Worm (Caenorhabditis elegans) whole organism, L2 larva: ENCODE results near the gene T25D1.1.

Experiments used
- C34F6.9 ChIP-seq: fragments of 150-350 bp; optimal IDR thresholded peaks from 2 replicates; lab custom pipeline; 2014; ENCODE audit warnings: missing biosample characterization, missing genetic modification characterization
- F13H6.1 ChIP-seq: sonication (generic microtip); optimal IDR thresholded peaks from 2 replicates; lab custom pipeline; 2016; ENCODE audit warnings: missing genetic modification characterization, missing compliant biosample characterization
- Y55F3AM.14 ChIP-seq: fragments of 200-800 bp; sonication (Bioruptor generic); optimal IDR thresholded peaks from 2 replicates; lab custom pipeline; 2018; ENCODE audit warnings: mild to moderate bottlenecking, missing genetic modification characterization, missing compliant biosample characterization
- alr-1 ChIP-seq: fragments of 150-350 bp; optimal IDR thresholded peaks from 2 replicates; lab custom pipeline; 2014; ENCODE audit warnings: missing biosample characterization, missing genetic modification characterization
- ama-1 ChIP-seq: fragments of 150-350 bp; optimal IDR thresholded peaks from 2 replicates; lab custom pipeline; 2018; ENCODE audit warnings: inconsistent platforms
- blmp-1 ChIP-seq: sonication (generic microtip); optimal IDR thresholded peaks from 2 replicates; lab custom pipeline; 2017; ENCODE audit warnings: missing genetic modification characterization, mild to moderate bottlenecking, missing compliant biosample characterization, antibody characterized with exemption, moderate library complexity; ENCODE audit not compliant: insufficient read depth
- egl-27 ChIP-seq: sonication (generic microtip); optimal IDR thresholded peaks from 3 replicates; lab custom pipeline; 2017; ENCODE audit warnings: missing biosample characterization, missing genetic modification reagents, missing genetic modification characterization
- elt-1 ChIP-seq: fragments of 150-350 bp; optimal IDR thresholded peaks from 2 replicates; lab custom pipeline; 2014; ENCODE audit warnings: missing biosample characterization, missing genetic modification characterization
- gmeb-1 ChIP-seq: fragments of 150-350 bp; optimal IDR thresholded peaks from 2 replicates; lab custom pipeline; 2014; ENCODE audit warnings: missing biosample characterization, missing genetic modification characterization
- lin-11 ChIP-seq: fragments of 150-350 bp; sonication (generic microtip); optimal IDR thresholded peaks from 2 replicates; lab custom pipeline; 2014; ENCODE audit warnings: missing biosample characterization, missing genetic modification characterization, inconsistent platforms, mixed read lengths
- lsy-2 ChIP-seq, 2 experiments: fragments of 150-350 bp in 1 of 2; sonication (generic microtip) in 1 of 2; optimal IDR thresholded peaks; 2 replicates each; lab custom pipeline; 2014 to 2017; ENCODE audit warnings: missing biosample characterization in 2 of 2, missing genetic modification characterization in 2 of 2
- mdl-1 ChIP-seq, 2 experiments: fragments of 150-350 bp in 1 of 2; sonication (generic microtip) in 1 of 2; optimal IDR thresholded peaks; 2 replicates each; lab custom pipeline; 2017; ENCODE audit warnings: missing biosample characterization in 2 of 2, missing genetic modification characterization in 2 of 2
- nhr-10 ChIP-seq: sonication (generic microtip); optimal IDR thresholded peaks from 2 replicates; lab custom pipeline; 2017; ENCODE audit warnings: missing biosample characterization, missing genetic modification characterization
- nhr-11 ChIP-seq: fragments of 150-350 bp; optimal IDR thresholded peaks from 2 replicates; lab custom pipeline; 2014; ENCODE audit warnings: missing biosample characterization, missing genetic modification characterization
- nhr-12 ChIP-seq: fragments of 150-350 bp; optimal IDR thresholded peaks from 2 replicates; lab custom pipeline; 2014; ENCODE audit warnings: missing biosample characterization, missing genetic modification characterization
- nhr-21 ChIP-seq: fragments of 150-350 bp; optimal IDR thresholded peaks from 2 replicates; lab custom pipeline; 2014; ENCODE audit warnings: missing biosample characterization, missing genetic modification characterization
- nhr-23 ChIP-seq: fragments of 150-350 bp; optimal IDR thresholded peaks from 2 replicates; lab custom pipeline; 2014; ENCODE audit warnings: missing biosample characterization, missing genetic modification reagents, missing genetic modification characterization
- peb-1 ChIP-seq: fragments of 150-350 bp; optimal IDR thresholded peaks from 2 replicates; lab custom pipeline; 2014; ENCODE audit warnings: missing biosample characterization, missing genetic modification characterization
- skn-1 ChIP-seq: sonication (generic microtip); optimal IDR thresholded peaks from 2 replicates; lab custom pipeline; 2017; ENCODE audit warnings: missing biosample characterization, missing genetic modification characterization
- sma-3 ChIP-seq: sonication (generic microtip); optimal IDR thresholded peaks from 2 replicates; lab custom pipeline; 2016; ENCODE audit warnings: missing genetic modification reagents, missing genetic modification characterization, missing compliant biosample characterization
- sma-9 ChIP-seq, 2 experiments: fragments of 150-350 bp in 1 of 2; sonication (generic microtip) in 1 of 2; optimal IDR thresholded peaks; 2 replicates each; lab custom pipeline; 2014 to 2016; ENCODE audit warnings: missing genetic modification characterization in 2 of 2, mild to moderate bottlenecking in 1 of 2, missing biosample characterization in 1 of 2, missing compliant biosample characterization in 1 of 2, missing genetic modification reagents in 1 of 2, moderate library complexity in 1 of 2
- snpc-4 ChIP-seq: fragments of 150-350 bp; optimal IDR thresholded peaks from 2 replicates; lab custom pipeline; 2014; ENCODE audit warnings: missing biosample characterization, missing genetic modification characterization
- unc-55 ChIP-seq: fragments of 150-350 bp; sonication (generic microtip); optimal IDR thresholded peaks from 3 replicates; lab custom pipeline; 2014; ENCODE audit warnings: missing biosample characterization, missing genetic modification reagents, missing genetic modification characterization
- unc-62 ChIP-seq: fragments of 150-350 bp; optimal IDR thresholded peaks from 2 replicates; lab custom pipeline; 2014; ENCODE audit warnings: missing biosample characterization, missing genetic modification reagents, missing genetic modification characterization

T25D1.1 gene

ce11 chrX:16558776-16559175 is 39.2 kb downstream of the T25D1.1 start (continued):
- TF ChIP-seq skn-1 = no peak
- no peak for TF ChIP-seq peb-1 (tag; lab: Kevin White, UChicago)
- TF ChIP-seq Y55F3AM.14 (GFP tag; lab: Kevin White, UChicago) = no peak
- TF ChIP-seq egl-27 = peak; percentile 29
- TF ChIP-seq lin-11 (tag; lab: Kevin White, UChicago) = no peak
- TF ChIP-seq gmeb-1 (tag; lab: Kevin White, UChicago) = no peak
- TF ChIP-seq lsy-2 (tag; optimal IDR thresholded peaks at IDR 0.05; lab: Kevin White, UChicago) = peak in 1 of 2 experiments; percentile 39
- TF ChIP-seq unc-55 (GFP tag; lab: Kevin White, UChicago) = peak; percentile 10
- TF ChIP-seq snpc-4 = no peak
- TF ChIP-seq, all 48 proteins: peak for 11

- TF ChIP-seq F13H6.1 (tag; lab: Kevin White, UChicago) (no peak), sma-3 (peak; percentile 26), blmp-1 (tag; lab: Kevin White, UChicago) (peak; percentile 32), nhr-21 (peak; percentile 44), C34F6.9 (tag; lab: Kevin White, UChicago) (no peak), sma-9 (GFP tag; optimal IDR thresholded peaks at IDR 0.05; lab: Kevin White, UChicago) (peak; percentile 41), sma-9 (tag; optimal IDR thresholded peaks at IDR 0.05; lab: Kevin White, UChicago) (no peak), alr-1 (tag; lab: Kevin White, UChicago) (no peak)
These were observed 39.8 kb downstream of the T25D1.1 start for ce11 chrX:16559387-16559786.

- TF ChIP-seq nhr-23 (tag; lab: Kevin White, UChicago) = no peak
- peak; percentile 56 for TF ChIP-seq sma-3
These were observed 41.3 kb downstream of the T25D1.1 start for ce11 chrX:16560895-16561294.

ce11 chrX:16564515-16565285 is 45.1 kb downstream of the T25D1.1 start:
- TF ChIP-seq unc-55 (GFP tag; lab: Kevin White, UChicago) (peak; percentile 39), snpc-4 (peak; percentile 90), sma-9 (GFP tag; optimal IDR thresholded peaks at IDR 0.05; lab: Kevin White, UChicago) (no peak), sma-9 (tag; optimal IDR thresholded peaks at IDR 0.05; lab: Kevin White, UChicago) (no peak)

- no peak for TF ChIP-seq nhr-11
- no peak for TF ChIP-seq Y55F3AM.14 (GFP tag; lab: Kevin White, UChicago)
- no peak for TF ChIP-seq nhr-10
- TF ChIP-seq elt-1 = no peak
- TF ChIP-seq unc-55 (GFP tag; lab: Kevin White, UChicago) = no peak
- TF ChIP-seq sma-3 = no peak
- TF ChIP-seq snpc-4 = peak; percentile 61
- no peak for TF ChIP-seq nhr-12 (tag; lab: Kevin White, UChicago)
These were observed 46.2 kb downstream of the T25D1.1 start for ce11 chrX:16565781-16566180.

ce11 chrX:16566358-16566757 is 46.7 kb downstream of the T25D1.1 start:
- TF ChIP-seq mdl-1 (tag; optimal IDR thresholded peaks at IDR 0.05; lab: Kevin White, UChicago) (no peak), ama-1 (lab: Kevin White, UChicago) (peak; percentile 11), egl-27 (no peak), alr-1 (tag; lab: Kevin White, UChicago) (no peak), unc-62 (GFP tag; lab: Kevin White, UChicago) (no peak), nhr-10 (no peak), snpc-4 (peak; percentile 90)

ce11 chrX:16571877-16572276 is 52.3 kb downstream of the T25D1.1 start:
- no peak for TF ChIP-seq sma-3
- peak; percentile 51 for TF ChIP-seq snpc-4
